Fruit fly (Drosophila melanogaster) whole organism, embryonic: ENCODE data around the gene CG43638.

Source experiments
- BEAF-32 ChIP-seq: fragments of 200-800 bp; sonication (Bioruptor generic); optimal IDR thresholded peaks from 3 replicates; lab custom pipeline; 2017; ENCODE audit warnings: missing biosample characterization, missing genetic modification characterization, mild to moderate bottlenecking, moderate library complexity, missing genetic modification reagents
- CG11723 ChIP-seq: fragments of 200-800 bp; sonication (Bioruptor generic); optimal IDR thresholded peaks from 2 replicates; lab custom pipeline; 2017; ENCODE audit warnings: missing biosample characterization, mild to moderate bottlenecking, missing genetic modification characterization
- CG12071 ChIP-seq: fragments of 200-800 bp; sonication (Bioruptor generic); optimal IDR thresholded peaks from 3 replicates; lab custom pipeline; 2018; ENCODE audit warnings: missing biosample characterization, mild to moderate bottlenecking, missing genetic modification characterization
- CG13424 ChIP-seq: fragments of 200-800 bp; sonication (Bioruptor generic); optimal IDR thresholded peaks from 2 replicates; lab custom pipeline; 2019; ENCODE audit warnings: missing biosample characterization, mild to moderate bottlenecking, missing genetic modification characterization, moderate library complexity
- CG15073 ChIP-seq: fragments of 200-800 bp; sonication (Bioruptor generic); optimal IDR thresholded peaks from 2 replicates; lab custom pipeline; 2016; ENCODE audit warnings: missing biosample characterization, missing genetic modification characterization
- CG1529 ChIP-seq: fragments of 200-800 bp; sonication (Bioruptor generic); optimal IDR thresholded peaks from 3 replicates; lab custom pipeline; 2018; ENCODE audit warnings: missing biosample characterization, missing genetic modification characterization
- CG1603 ChIP-seq: fragments of 200-800 bp; sonication (Bioruptor generic); optimal IDR thresholded peaks from 2 replicates; lab custom pipeline; 2019; ENCODE audit warnings: missing biosample characterization, mild to moderate bottlenecking, missing genetic modification characterization, moderate library complexity
- CG30403 ChIP-seq: fragments of 200-800 bp; sonication (Bioruptor generic); optimal IDR thresholded peaks from 3 replicates; lab custom pipeline; 2016; ENCODE audit warnings: missing biosample characterization, missing genetic modification characterization
- CG3065 ChIP-seq: fragments of 200-800 bp; sonication (Bioruptor generic); optimal IDR thresholded peaks from 2 replicates; lab custom pipeline; 2016; ENCODE audit warnings: missing biosample characterization, missing genetic modification characterization
- CG4404 ChIP-seq: fragments of 200-800 bp; sonication (Bioruptor generic); IDR thresholded peaks from 2 replicates; pipeline ENCODE4 v1.3.6; 2022; ENCODE audit warnings: missing biosample characterization, missing genetic modification characterization
- CG4424 ChIP-seq: fragments of 200-800 bp; sonication (Bioruptor generic); optimal IDR thresholded peaks from 3 replicates; lab custom pipeline; 2016; ENCODE audit warnings: missing biosample characterization, missing genetic modification characterization
- CG6254 ChIP-seq: fragments of 200-800 bp; sonication (Bioruptor generic); optimal IDR thresholded peaks from 3 replicates; lab custom pipeline; 2017; ENCODE audit warnings: mild to moderate bottlenecking, missing biosample characterization, missing genetic modification reagents, missing genetic modification characterization
- CG7556 ChIP-seq: fragments of 200-800 bp; sonication (Bioruptor generic); optimal IDR thresholded peaks from 2 replicates; lab custom pipeline; 2017; ENCODE audit warnings: missing biosample characterization, mild to moderate bottlenecking, missing genetic modification characterization
- CG7928 ChIP-seq: fragments of 200-800 bp; sonication (Bioruptor generic); optimal IDR thresholded peaks from 2 replicates; lab custom pipeline; 2017; ENCODE audit warnings: missing biosample characterization, mild to moderate bottlenecking, missing genetic modification characterization
- CG7987 ChIP-seq: fragments of 200-800 bp; sonication (Bioruptor generic); optimal IDR thresholded peaks from 2 replicates; lab custom pipeline; 2018; ENCODE audit warnings: missing biosample characterization, mild to moderate bottlenecking, missing genetic modification characterization, moderate library complexity
- CG8290 ChIP-seq, 3 experiments: fragments of 200-800 bp; sonication (Bioruptor generic); optimal IDR thresholded peaks; 2 replicates each; lab custom pipeline; 2016 to 2019; ENCODE audit warnings: missing biosample characterization in 3 of 3, missing genetic modification characterization in 3 of 3, mild to moderate bottlenecking in 2 of 3, moderate library complexity in 1 of 3
- CG8765 ChIP-seq: fragments of 200-800 bp; sonication (Bioruptor generic); IDR thresholded peaks from 2 replicates; pipeline ENCODE4 v1.3.6; 2022; ENCODE audit warnings: missing biosample characterization, missing genetic modification characterization
- CG9797 ChIP-seq: fragments of 200-800 bp; sonication (Bioruptor generic); optimal IDR thresholded peaks from 3 replicates; lab custom pipeline; 2018; ENCODE audit warnings: missing biosample characterization, mild to moderate bottlenecking, missing genetic modification characterization
- Dll ChIP-seq: fragments of 200-800 bp; sonication (Bioruptor generic); IDR thresholded peaks from 4 replicates; pipeline ENCODE4 v1.3.6; 2022; ENCODE audit warnings: missing biosample characterization, missing genetic modification characterization; ENCODE audit not compliant: partially characterized antibody
- Fer1 ChIP-seq: fragments of 200-800 bp; sonication (Bioruptor generic); optimal IDR thresholded peaks from 2 replicates; lab custom pipeline; 2017; ENCODE audit warnings: missing biosample characterization, mild to moderate bottlenecking, missing genetic modification characterization
- GATAe ChIP-seq: fragments of 200-800 bp; sonication (Bioruptor generic); conservative IDR thresholded peaks from 2 replicates; pipeline ENCODE4 v1.3.6; 2022; ENCODE audit warnings: missing biosample characterization, missing genetic modification characterization
- Gug ChIP-seq: fragments of 200-800 bp; sonication (Bioruptor generic); IDR thresholded peaks from 4 replicates; pipeline ENCODE4 v1.3.6; 2022; ENCODE audit warnings: missing biosample characterization, missing genetic modification characterization
- MBD-R2 ChIP-seq: fragments of 200-800 bp; sonication (Bioruptor generic); IDR thresholded peaks from 2 replicates; pipeline ENCODE4 v1.3.6; 2022; ENCODE audit warnings: missing biosample characterization, missing genetic modification characterization
- Max ChIP-seq: fragments of 200-800 bp; sonication (Bioruptor generic); optimal IDR thresholded peaks from 2 replicates; lab custom pipeline; 2016; ENCODE audit warnings: missing biosample characterization, mild to moderate bottlenecking, missing genetic modification characterization
- Mes4 ChIP-seq: fragments of 200-800 bp; sonication (Bioruptor generic); optimal IDR thresholded peaks from 2 replicates; lab custom pipeline; 2016; ENCODE audit warnings: missing biosample characterization, missing genetic modification characterization
- Rfx ChIP-seq: fragments of 200-800 bp; sonication (Bioruptor generic); IDR thresholded peaks from 2 replicates; pipeline ENCODE4 v1.3.6; 2022; ENCODE audit warnings: missing biosample characterization, missing genetic modification characterization
- ap ChIP-seq: fragments of 200-800 bp; sonication (Bioruptor generic); IDR thresholded peaks from 2 replicates; pipeline ENCODE4 v1.3.6; 2022; ENCODE audit warnings: missing biosample characterization, missing genetic modification characterization
- ato ChIP-seq: fragments of 200-800 bp; sonication (Bioruptor generic); IDR thresholded peaks from 2 replicates; pipeline ENCODE4 v1.3.6; 2022; ENCODE audit warnings: missing biosample characterization, missing genetic modification characterization; ENCODE audit not compliant: partially characterized antibody
- crp ChIP-seq, 2 experiments: fragments of 200-800 bp; sonication (Bioruptor generic); optimal IDR thresholded peaks; 2 replicates in 1 of 2; 3 replicates in 1 of 2; lab custom pipeline; 2017; ENCODE audit warnings: missing biosample characterization in 2 of 2, missing genetic modification characterization in 2 of 2, mild to moderate bottlenecking in 1 of 2, moderate library complexity in 1 of 2
- dan ChIP-seq: fragments of 200-800 bp; sonication (Bioruptor generic); IDR thresholded peaks from 2 replicates; pipeline ENCODE4 v1.3.6; 2022; ENCODE audit warnings: missing biosample characterization, missing genetic modification characterization
- dysf ChIP-seq: fragments of 200-800 bp; sonication (Bioruptor generic); IDR thresholded peaks from 3 replicates; pipeline ENCODE4 v1.3.6; 2022; ENCODE audit warnings: missing biosample characterization, missing genetic modification characterization
- emc ChIP-seq: fragments of 200-800 bp; sonication (Bioruptor generic); optimal IDR thresholded peaks from 2 replicates; lab custom pipeline; 2016; ENCODE audit warnings: missing biosample characterization, missing genetic modification characterization
- eyg ChIP-seq: fragments of 200-800 bp; sonication (Bioruptor generic); optimal IDR thresholded peaks from 3 replicates; lab custom pipeline; 2016; ENCODE audit warnings: missing biosample characterization, missing genetic modification characterization
- fd3F ChIP-seq: fragments of 200-800 bp; sonication (Bioruptor generic); optimal IDR thresholded peaks from 2 replicates; lab custom pipeline; 2018; ENCODE audit warnings: missing biosample characterization, mild to moderate bottlenecking, missing genetic modification characterization, moderate library complexity
- hkb ChIP-seq, 2 experiments: fragments of 200-800 bp in 1 of 2; fragments of >200 bp in 1 of 2; sonication (Bioruptor generic) in 1 of 2; IDR thresholded peaks in 1 of 2; optimal IDR thresholded peaks in 1 of 2; 2 replicates each; pipeline versions ENCODE4 v1.3.6 to Lab custom; 2017 to 2022; ENCODE audit warnings: missing biosample characterization in 1 of 2, missing genetic modification characterization in 1 of 2
- hth ChIP-seq: fragments of >200 bp; optimal IDR thresholded peaks from 2 replicates; lab custom pipeline; 2017; ENCODE audit warnings: inconsistent platforms
- kah ChIP-seq: fragments of 200-800 bp; sonication (Bioruptor generic); optimal IDR thresholded peaks from 2 replicates; lab custom pipeline; 2018; ENCODE audit warnings: missing biosample characterization, mild to moderate bottlenecking, missing genetic modification characterization
- ken ChIP-seq: fragments of 200-800 bp; sonication (Bioruptor generic); IDR thresholded peaks from 3 replicates; pipeline ENCODE4 v1.3.6; 2022; ENCODE audit warnings: missing biosample characterization, missing genetic modification characterization
- lbe ChIP-seq: fragments of 200-800 bp; sonication (Bioruptor generic); optimal IDR thresholded peaks from 2 replicates; lab custom pipeline; 2016; ENCODE audit warnings: missing biosample characterization, mild to moderate bottlenecking, missing genetic modification characterization
- nau ChIP-seq: fragments of 200-800 bp; sonication (Bioruptor generic); optimal IDR thresholded peaks from 3 replicates; lab custom pipeline; 2017; ENCODE audit warnings: missing biosample characterization, mild to moderate bottlenecking, missing genetic modification characterization, missing genetic modification reagents
- nom ChIP-seq: fragments of 200-800 bp; sonication (Bioruptor generic); optimal IDR thresholded peaks from 2 replicates; lab custom pipeline; 2017; ENCODE audit warnings: missing biosample characterization, missing genetic modification characterization, mild to moderate bottlenecking, moderate library complexity, missing genetic modification reagents
- odd ChIP-seq: fragments of 200-800 bp; sonication (Bioruptor generic); optimal IDR thresholded peaks from 2 replicates; lab custom pipeline; 2017; ENCODE audit warnings: missing biosample characterization, mild to moderate bottlenecking, missing genetic modification characterization
- repo ChIP-seq: fragments of 200-800 bp; sonication (Bioruptor generic); optimal IDR thresholded peaks from 2 replicates; lab custom pipeline; 2016; ENCODE audit warnings: missing biosample characterization, missing genetic modification characterization
- sc ChIP-seq, 3 experiments: fragments of >200 bp in 2 of 3; fragments of 200-800 bp in 1 of 3; sonication (Bioruptor generic) in 1 of 3; optimal IDR thresholded peaks; 2 replicates in 2 of 3; 3 replicates in 1 of 3; lab custom pipeline; 2017; ENCODE audit warnings: mild to moderate bottlenecking in 1 of 3, missing biosample characterization in 1 of 3, missing genetic modification characterization in 1 of 3, missing genetic modification reagents in 1 of 3
- slbo ChIP-seq: fragments of 200-800 bp; sonication (Bioruptor generic); IDR thresholded peaks from 2 replicates; pipeline ENCODE4 v1.3.6; 2022; ENCODE audit warnings: missing biosample characterization, missing genetic modification characterization
- stc ChIP-seq: fragments of 200-800 bp; sonication (Bioruptor generic); IDR thresholded peaks from 2 replicates; pipeline ENCODE4 v1.3.6; 2022; ENCODE audit warnings: missing biosample characterization, missing genetic modification characterization

CG43638 gene

DNA sequence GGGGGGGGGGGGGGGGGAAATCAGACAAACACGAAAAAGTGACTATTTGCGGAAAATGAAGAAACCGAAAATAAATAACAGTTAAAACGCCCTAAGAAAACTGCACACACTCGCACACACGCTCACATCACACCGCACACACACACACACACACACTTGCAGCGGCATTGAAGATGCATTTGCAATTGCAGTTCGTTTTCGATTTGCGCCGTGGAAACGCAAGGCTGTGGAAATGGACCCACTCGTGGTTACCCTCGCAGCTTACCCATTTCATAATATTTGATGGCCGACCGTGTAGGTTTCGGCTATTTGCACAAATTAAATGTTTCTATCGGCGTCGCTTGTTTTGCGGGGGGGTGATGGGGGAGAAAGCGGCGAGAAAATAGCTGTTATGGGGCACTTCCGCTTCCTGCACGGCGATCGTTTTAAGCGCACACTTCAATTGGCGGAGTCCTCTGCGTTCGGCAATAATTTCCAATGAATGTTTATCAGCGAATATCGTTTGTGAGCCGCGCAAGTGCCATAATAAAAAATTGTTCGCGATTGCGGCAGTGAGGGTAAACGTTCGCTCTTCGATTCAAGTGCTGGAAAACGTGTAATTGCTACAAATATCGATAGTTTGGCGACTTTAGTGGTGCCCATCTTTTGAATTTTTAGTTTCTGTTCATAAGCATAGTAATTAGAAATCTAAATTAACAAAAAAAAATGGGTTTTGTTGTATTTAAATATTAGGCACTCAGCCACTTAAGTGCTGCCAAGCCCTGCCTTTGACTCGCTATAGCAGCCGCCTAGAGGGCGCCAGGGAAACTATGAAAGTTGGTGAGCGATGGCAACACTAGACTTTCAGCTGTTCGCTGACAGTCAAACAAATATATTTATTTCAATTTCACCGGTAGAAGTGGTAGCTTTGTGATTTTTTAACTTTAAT is 41.8 kb upstream of the CG43638 start, which contains the start of the genes Pop2 and CG6928 (continued):
- TF ChIP-seq repo (GFP tag; lab: Kevin White, UChicago) = peak; percentile 67
- TF ChIP-seq CG7928 (GFP tag; lab: Kevin White, UChicago) = peak; percentile 79
- TF ChIP-seq ap (GFP tag; lab: Robert Waterston, UW) = peak; percentile 68; the same call in 1 of the 2 replicates
- no peak for TF ChIP-seq stc (GFP tag; lab: Robert Waterston, UW)
- TF ChIP-seq CG1603 = peak; percentile 35
- TF ChIP-seq CG6254 (GFP tag; lab: Kevin White, UChicago) = no peak
- TF ChIP-seq lbe = peak; percentile 42
- peak; percentile 62 for TF ChIP-seq CG13424 (tag; lab: Kevin White, UChicago)
- TF ChIP-seq CG15073 (GFP tag; lab: Kevin White, UChicago) = no peak
- peak; percentile 65 for TF ChIP-seq CG4424 (GFP tag; lab: Kevin White, UChicago)
- TF ChIP-seq sc (optimal IDR thresholded peaks at IDR 0.05; lab: Kevin White, UChicago) = no peak
- TF ChIP-seq sc (GFP tag; optimal IDR thresholded peaks at IDR 0.05; lab: Kevin White, UChicago) = no peak
- peak; percentile 76; the same call in 1 of the 2 replicates for TF ChIP-seq ato (GFP tag; lab: Robert Waterston, UW)
- TF ChIP-seq CG7556 (GFP tag; lab: Kevin White, UChicago) = peak; percentile 52
- TF ChIP-seq hkb (optimal IDR thresholded peaks at IDR 0.05; lab: Kevin White, UChicago) = peak; percentile 95
- TF ChIP-seq hkb (GFP tag; IDR thresholded peaks at IDR 0.05; lab: Robert Waterston, UW) = peak; percentile 59; the same call in 1 of the 2 replicates
- peak; percentile 72 for TF ChIP-seq emc
- TF ChIP-seq BEAF-32 (GFP tag; lab: Kevin White, UChicago) = peak; percentile 93
- TF ChIP-seq Fer1 = peak; percentile 33
- peak; percentile 83 to 94 for TF ChIP-seq crp (GFP tag; optimal IDR thresholded peaks at IDR 0.05; lab: Kevin White, UChicago)
- peak; percentile 49 for TF ChIP-seq fd3F (GFP tag; lab: Kevin White, UChicago)
- peak; percentile 77 for TF ChIP-seq Max
- TF ChIP-seq slbo = peak; percentile 88
- TF ChIP-seq MBD-R2 = peak; percentile 94
- peak; percentile 40 for TF ChIP-seq CG11723 (GFP tag; lab: Kevin White, UChicago)
- TF ChIP-seq Mes4 = peak; percentile 70
- no peak for TF ChIP-seq CG3065 (GFP tag; lab: Kevin White, UChicago)
- no peak for TF ChIP-seq kah (GFP tag; lab: Kevin White, UChicago)
- peak; percentile 42; the same call in 1 of the 2 replicates for TF ChIP-seq CG4404 (GFP tag; lab: Robert Waterston, UW)
- TF ChIP-seq ken = peak; percentile 79; the same call in 2 of the 3 replicates
- no peak for TF ChIP-seq nau (GFP tag; lab: Kevin White, UChicago)
- TF ChIP-seq eyg (GFP tag; lab: Kevin White, UChicago) = peak; percentile 60
- TF ChIP-seq odd (GFP tag; lab: Kevin White, UChicago) = peak; percentile 28
- TF ChIP-seq Dll (GFP tag; lab: Robert Waterston, UW) = peak; percentile 95
- no peak for TF ChIP-seq CG1529 (GFP tag; lab: Kevin White, UChicago)
- TF ChIP-seq dysf = peak; percentile 71
- peak; percentile 82 for TF ChIP-seq Rfx (GFP tag; lab: Robert Waterston, UW)
- TF ChIP-seq nom = no peak
- peak; percentile 67 for TF ChIP-seq CG9797
- no peak for TF ChIP-seq dan (GFP tag; lab: Robert Waterston, UW)
- peak; percentile 48; the same call in 1 of the 2 replicates for TF ChIP-seq CG8765 (GFP tag; lab: Robert Waterston, UW)
- TF ChIP-seq CG8290 (GFP tag; optimal IDR thresholded peaks at IDR 0.05; lab: Kevin White, UChicago) = peak; percentile 74
- TF ChIP-seq CG8290 (tag; optimal IDR thresholded peaks at IDR 0.05; lab: Kevin White, UChicago) = no peak
- no peak for TF ChIP-seq hth (lab: Kevin White, UChicago)
- no peak for TF ChIP-seq CG7987 (GFP tag; lab: Kevin White, UChicago)
- no peak for TF ChIP-seq GATAe (GFP tag; lab: Robert Waterston, UW)
- TF ChIP-seq CG12071 (GFP tag; lab: Kevin White, UChicago) = no peak
- peak; percentile 86 for TF ChIP-seq CG30403 (GFP tag; lab: Kevin White, UChicago)
- TF ChIP-seq Gug (GFP tag; lab: Robert Waterston, UW) = peak; percentile 75
